Worm (Caenorhabditis elegans): ENCODE data around the gene gck-3.

- TF ChIP-seq ceh-24 (tag; optimal IDR thresholded peaks at IDR 0.05) (no peak), pqm-1 (tag; optimal IDR thresholded peaks at IDR 0.05) (no peak), pha-2 (tag; optimal IDR thresholded peaks at IDR 0.05) (no peak), unc-55 (GFP tag; optimal IDR thresholded peaks at IDR 0.05) (no peak), fkh-10 (GFP tag; optimal IDR thresholded peaks at IDR 0.05) (no peak), sox-2 (GFP tag; IDR thresholded peaks at IDR 0.05) (no peak), unc-86 (tag; optimal IDR thresholded peaks at IDR 0.05) (no peak), hlh-8 (tag; optimal IDR thresholded peaks at IDR 0.05) (no peak), rnt-1 (tag; optimal IDR thresholded peaks at IDR 0.05) (no peak), tbx-2 (tag; optimal IDR thresholded peaks at IDR 0.05) (no peak), ceh-34 (tag; optimal IDR thresholded peaks at IDR 0.05) (no peak)
Observed at ce11 chrV:17944849-17945452, 21.7 kb downstream of the gck-3 start.

Data from whole organism, late embryonic.